Worm (Caenorhabditis elegans) whole organism, L1 larva: Measurements from ENCODE around the gene T25D3.4.

Experiments
- alr-1 ChIP-seq: fragments of 200-800 bp; sonication (Bioruptor generic); optimal IDR thresholded peaks from 2 replicates; lab custom pipeline; 2018; ENCODE audit warnings: borderline replicate concordance, mild to moderate bottlenecking, missing genetic modification characterization, missing compliant biosample characterization
- aly-2 ChIP-seq: fragments of 150-350 bp; optimal IDR thresholded peaks from 2 replicates; lab custom pipeline; 2014; ENCODE audit warnings: missing biosample characterization, missing genetic modification characterization
- blmp-1 ChIP-seq: fragments of 150-350 bp; optimal IDR thresholded peaks from 2 replicates; lab custom pipeline; 2014; ENCODE audit warnings: missing biosample characterization, missing genetic modification characterization
- ceh-63 ChIP-seq: fragments of 200-800 bp; sonication (Bioruptor generic); optimal IDR thresholded peaks from 2 replicates; lab custom pipeline; 2018; ENCODE audit warnings: mild to moderate bottlenecking, missing genetic modification characterization, missing compliant biosample characterization
- ceh-82 ChIP-seq, 3 experiments: fragments of 150-350 bp in 1 of 3; sonication (generic microtip) in 2 of 3; optimal IDR thresholded peaks; 2 replicates each; lab custom pipeline; 2014 to 2017; ENCODE audit warnings: missing biosample characterization in 3 of 3, missing genetic modification characterization in 3 of 3
- ceh-88 ChIP-seq: fragments of 200-800 bp; sonication (Bioruptor generic); IDR thresholded peaks from 2 replicates; pipeline ENCODE4 v1.3.6; 2022; ENCODE audit warnings: missing genetic modification characterization, missing compliant biosample characterization
- efl-1 ChIP-seq, 4 experiments: fragments of 150-350 bp; optimal IDR thresholded peaks in 3 of 4; peaks in 1 of 4; 1 replicate in 1 of 4; 2 replicates in 3 of 4; lab custom pipeline; 2014; ENCODE audit warnings: missing biosample characterization in 2 of 4, missing genetic modification characterization in 2 of 4, missing genetic modification reagents in 2 of 4
- efl-3 ChIP-seq: fragments of 200-800 bp; sonication (Bioruptor generic); optimal IDR thresholded peaks from 2 replicates; lab custom pipeline; 2018; ENCODE audit warnings: mild to moderate bottlenecking, missing genetic modification characterization, missing compliant biosample characterization
- elt-2 ChIP-seq: sonication (generic microtip); optimal IDR thresholded peaks from 2 replicates; lab custom pipeline; 2016; ENCODE audit warnings: missing genetic modification characterization, mild to moderate bottlenecking, inconsistent platforms, missing compliant biosample characterization, missing genetic modification reagents
- elt-3 ChIP-seq, 6 experiments: fragments of 150-350 bp in 1 of 6; sonication (generic microtip); optimal IDR thresholded peaks; 2 replicates each; lab custom pipeline; 2017 to 2018; ENCODE audit warnings: missing biosample characterization in 6 of 6, missing genetic modification characterization in 6 of 6, inconsistent platforms in 1 of 6
- grh-1 ChIP-seq: fragments of 200-800 bp; sonication (Bioruptor generic); IDR thresholded peaks from 2 replicates; pipeline ENCODE4 v1.3.6; 2022; ENCODE audit warnings: missing genetic modification reagents, missing genetic modification characterization, missing compliant biosample characterization
- hlh-17 ChIP-seq: fragments of 200-800 bp; sonication (Bioruptor generic); optimal IDR thresholded peaks from 2 replicates; lab custom pipeline; 2018; ENCODE audit warnings: missing genetic modification characterization, mild to moderate bottlenecking, missing compliant biosample characterization, moderate library complexity, borderline replicate concordance
- hlh-4 ChIP-seq: sonication (generic microtip); optimal IDR thresholded peaks from 2 replicates; lab custom pipeline; 2016; ENCODE audit warnings: mild to moderate bottlenecking, missing genetic modification characterization, missing compliant biosample characterization
- isw-1 ChIP-seq: fragments of 200-800 bp; sonication (Bioruptor generic); IDR thresholded peaks from 2 replicates; pipeline ENCODE4 v1.3.6; 2022; ENCODE audit warnings: missing genetic modification characterization, missing compliant biosample characterization
- lin-13 ChIP-seq: fragments of 150-350 bp; optimal IDR thresholded peaks from 2 replicates; lab custom pipeline; 2014; ENCODE audit warnings: missing biosample characterization, missing genetic modification reagents, missing genetic modification characterization
- lin-14 ChIP-seq: fragments of 200-800 bp; sonication (Bioruptor generic); optimal IDR thresholded peaks from 2 replicates; lab custom pipeline; 2018; ENCODE audit warnings: mild to moderate bottlenecking, missing genetic modification characterization, moderate library complexity, missing compliant biosample characterization
- lin-35 ChIP-seq, 2 experiments: fragments of 150-350 bp; optimal IDR thresholded peaks; 2 replicates each; lab custom pipeline; 2014; ENCODE audit warnings: missing biosample characterization in 2 of 2, missing genetic modification characterization in 2 of 2, missing genetic modification reagents in 2 of 2
- mab-9 ChIP-seq: fragments of 200-800 bp; sonication (Bioruptor generic); IDR thresholded peaks from 2 replicates; pipeline ENCODE4 v1.3.6; 2022; ENCODE audit warnings: missing genetic modification reagents, missing genetic modification characterization, missing compliant biosample characterization
- mdl-1 ChIP-seq, 2 experiments: fragments of 150-350 bp; optimal IDR thresholded peaks; 2 replicates each; lab custom pipeline; 2014 to 2017; ENCODE audit warnings: missing biosample characterization in 2 of 2, missing genetic modification characterization in 2 of 2, inconsistent platforms in 1 of 2
- mep-1 ChIP-seq: fragments of 150-350 bp; optimal IDR thresholded peaks from 2 replicates; lab custom pipeline; 2014; ENCODE audit warnings: missing biosample characterization, missing genetic modification characterization
- nhr-19 ChIP-seq: fragments of 200-800 bp; sonication (Bioruptor generic); conservative IDR thresholded peaks from 2 replicates; pipeline ENCODE4 v1.3.6; 2022; ENCODE audit warnings: missing genetic modification characterization, missing compliant biosample characterization
- nhr-20 ChIP-seq: sonication (generic microtip); optimal IDR thresholded peaks from 2 replicates; lab custom pipeline; 2016; ENCODE audit warnings: mild to moderate bottlenecking, missing genetic modification characterization, missing compliant biosample characterization
- nhr-71 ChIP-seq: sonication (generic microtip); optimal IDR thresholded peaks from 2 replicates; lab custom pipeline; 2016; ENCODE audit warnings: mild to moderate bottlenecking, missing genetic modification characterization, moderate library complexity, missing compliant biosample characterization
- nhr-84 ChIP-seq: sonication (generic microtip); optimal IDR thresholded peaks from 2 replicates; lab custom pipeline; 2017; ENCODE audit warnings: missing biosample characterization, missing genetic modification characterization
- nhr-85 ChIP-seq: sonication (generic microtip); peaks from one replicate; lab custom pipeline; 2016; ENCODE audit warnings: missing genetic modification characterization, inconsistent platforms, missing compliant biosample characterization
- pag-3 ChIP-seq: sonication (generic microtip); optimal IDR thresholded peaks from 2 replicates; lab custom pipeline; 2017; ENCODE audit warnings: missing genetic modification characterization, mild to moderate bottlenecking, missing compliant biosample characterization, antibody characterized with exemption, borderline replicate concordance; ENCODE audit not compliant: insufficient read depth
- pax-3 ChIP-seq: fragments of 200-800 bp; sonication (Bioruptor generic); optimal IDR thresholded peaks from 2 replicates; lab custom pipeline; 2018; ENCODE audit warnings: mild to moderate bottlenecking, missing genetic modification characterization, moderate library complexity, missing compliant biosample characterization
- rnt-1 ChIP-seq: sonication (generic microtip); optimal IDR thresholded peaks from 2 replicates; lab custom pipeline; 2016; ENCODE audit warnings: mild to moderate bottlenecking, missing genetic modification characterization, moderate library complexity, missing compliant biosample characterization
- skn-1 ChIP-seq: fragments of 150-350 bp; optimal IDR thresholded peaks from 2 replicates; lab custom pipeline; 2014; ENCODE audit warnings: missing biosample characterization, missing genetic modification characterization
- snu-23 ChIP-seq: sonication (generic microtip); optimal IDR thresholded peaks from 2 replicates; lab custom pipeline; 2016; ENCODE audit warnings: missing genetic modification characterization, missing compliant biosample characterization
- sup-37 ChIP-seq: fragments of 200-800 bp; sonication (Bioruptor generic); optimal IDR thresholded peaks from 2 replicates; lab custom pipeline; 2018; ENCODE audit warnings: mild to moderate bottlenecking, missing genetic modification characterization, missing compliant biosample characterization
- swsn-7 ChIP-seq: sonication (generic microtip); optimal IDR thresholded peaks from 2 replicates; lab custom pipeline; 2016; ENCODE audit warnings: missing genetic modification characterization, missing compliant biosample characterization
- unc-130 ChIP-seq: fragments of 150-350 bp; optimal IDR thresholded peaks from 2 replicates; lab custom pipeline; 2017; ENCODE audit warnings: missing biosample characterization, missing genetic modification characterization, inconsistent platforms
- zip-4 ChIP-seq: fragments of 200-800 bp; sonication (Bioruptor generic); optimal IDR thresholded peaks from 2 replicates; lab custom pipeline; 2018; ENCODE audit warnings: mild to moderate bottlenecking, missing genetic modification characterization, moderate library complexity, missing compliant biosample characterization

The T25D3.4 gene

ce11 chrII:121121-121520, 25.9 kb upstream of the T25D3.4 start, which contains the start of gene K10B4.3:
TSS of gene K10B4.3 (minus strand) at chrII:121221.
- no peak for TF ChIP-seq mep-1 (tag; lab: Kevin White, UChicago)
- TF ChIP-seq hlh-17 (GFP tag; lab: Kevin White, UChicago): no peak
- no peak for TF ChIP-seq nhr-19
- no peak for TF ChIP-seq unc-130 (tag; lab: Kevin White, UChicago)

DNA sequence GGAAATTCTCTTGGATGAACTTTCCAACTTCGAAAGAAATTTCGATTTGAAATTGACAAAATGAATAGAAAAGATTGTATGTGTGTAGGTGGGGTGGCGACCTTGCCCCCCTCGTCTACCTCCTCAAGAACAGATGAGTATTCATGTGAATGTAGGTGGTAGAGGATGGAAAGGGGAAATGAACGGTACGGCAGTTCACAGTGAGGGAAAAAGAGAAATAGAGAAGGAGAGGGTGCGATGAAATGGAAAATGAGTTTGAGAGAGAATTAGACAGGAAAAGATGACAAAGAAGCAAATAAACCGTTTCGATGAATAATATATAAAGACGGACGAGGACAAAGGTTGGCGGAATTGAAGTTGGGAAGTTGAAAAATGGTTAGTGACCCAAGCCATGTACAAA, 25.0 kb upstream of the T25D3.4 start:
- TF ChIP-seq elt-2 (tag; lab: Kevin White, UChicago) (no peak), zip-4 (GFP tag; lab: Kevin White, UChicago) (no peak), isw-1 (GFP tag; lab: Robert Waterston, UW) (no peak), swsn-7 (tag; lab: Kevin White, UChicago) (peak; percentile 1), nhr-85 (tag; lab: Kevin White, UChicago) (peak; percentile 89), lin-14 (GFP tag; lab: Kevin White, UChicago) (peak; percentile 89), rnt-1 (tag; lab: Kevin White, UChicago) (no peak), skn-1 (peak; percentile 75), ceh-82 (tag; optimal IDR thresholded peaks at IDR 0.05; lab: Kevin White, UChicago) (no peak), nhr-84 (tag; lab: Kevin White, UChicago) (no peak), ceh-63 (GFP tag; lab: Kevin White, UChicago) (no peak), efl-1 (optimal IDR thresholded peaks at IDR 0.05; lab: Kevin White, UChicago) (peak; percentile 29 to 32), efl-1 (GFP tag; optimal IDR thresholded peaks at IDR 0.05 in 1 of 2; lab: Kevin White, UChicago) (peak in 1 of 2 experiments; percentile 75), snu-23 (GFP tag; lab: Kevin White, UChicago) (peak; percentile 52), blmp-1 (peak; percentile 83), aly-2 (no peak), lin-35 (GFP tag; optimal IDR thresholded peaks at IDR 0.05; lab: Kevin White, UChicago) (peak; percentile 1 to 53), nhr-71 (tag; lab: Kevin White, UChicago) (peak; percentile 29), ceh-88 (GFP tag; lab: Robert Waterston, UW) (no peak), nhr-20 (tag; lab: Kevin White, UChicago) (peak; percentile 43)

DNA sequence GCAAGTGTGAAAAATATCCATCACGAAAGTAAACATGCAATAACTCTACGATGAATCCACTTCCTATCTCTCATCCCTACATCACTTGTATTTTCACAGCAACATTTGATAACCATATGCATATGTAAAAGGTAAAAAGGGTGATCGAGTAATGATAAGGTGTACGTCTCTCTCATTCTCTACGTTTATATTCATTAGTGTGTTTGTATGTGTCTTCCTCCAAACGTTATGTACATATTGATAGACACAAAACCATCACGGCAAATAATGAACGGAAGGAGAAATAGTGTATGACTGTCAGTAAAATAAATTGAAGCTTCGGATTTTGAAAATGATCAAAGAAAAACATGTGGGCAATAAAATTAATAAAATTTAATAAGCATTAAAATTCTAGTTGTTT, 24.5 kb upstream of the T25D3.4 start:
- no peak for TF ChIP-seq nhr-71 (tag; lab: Kevin White, UChicago)
- TF ChIP-seq sup-37: no peak

DNA sequence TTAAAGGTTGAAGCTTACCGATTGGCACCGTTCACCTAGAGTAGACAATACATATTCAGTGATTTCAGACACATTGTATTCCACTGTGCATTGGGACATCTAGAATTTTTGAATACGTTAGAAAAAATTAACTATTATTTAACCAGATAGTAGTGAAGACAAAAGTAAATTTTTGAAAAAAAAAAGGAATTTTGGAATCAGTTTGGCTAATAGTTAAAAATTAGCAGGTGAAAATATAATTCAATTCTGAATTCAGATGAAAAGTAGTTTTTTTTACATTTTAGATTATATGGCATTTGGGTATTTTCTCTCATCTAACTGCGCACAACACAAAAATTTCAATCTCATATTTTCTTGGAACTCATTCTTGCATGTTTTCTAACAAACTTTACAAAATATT, 22.1 kb upstream of the T25D3.4 start, which contains the start of gene nmur-2:
nmur-2 (minus strand) TSS at position 101 of the 400 bp plus-strand sequence.
- TF ChIP-seq hlh-4 (tag; lab: Kevin White, UChicago) (peak; percentile 0), lin-13 (no peak)

DNA sequence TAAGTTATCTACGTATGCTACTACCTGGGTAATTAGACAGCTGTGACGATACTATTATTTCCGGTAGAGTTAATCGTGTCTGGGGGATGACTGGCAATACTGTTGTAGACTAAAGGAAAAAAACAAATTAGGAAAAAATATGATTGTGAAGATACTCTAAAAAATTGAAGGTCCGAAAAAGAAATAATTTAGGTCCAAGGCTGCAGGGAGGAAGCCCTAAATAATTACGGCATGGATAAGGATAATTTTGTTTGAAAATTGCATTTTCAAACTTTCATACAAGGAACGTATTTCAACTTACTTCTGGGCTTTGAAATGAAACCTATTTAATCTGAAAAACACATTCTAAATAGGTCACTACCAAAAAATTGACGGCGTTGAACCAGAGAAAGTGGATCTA, 18.1 kb upstream of the T25D3.4 start, which contains the start of gene srd-3:
srd-3 (minus strand) TSS at position 101 of the 400 bp plus-strand sequence.
- TF ChIP-seq snu-23 (GFP tag; lab: Kevin White, UChicago) (no peak), rnt-1 (tag; lab: Kevin White, UChicago) (no peak), swsn-7 (tag; lab: Kevin White, UChicago) (no peak), mep-1 (tag; lab: Kevin White, UChicago) (no peak), mdl-1 (tag; optimal IDR thresholded peaks at IDR 0.05; lab: Kevin White, UChicago) (no peak), alr-1 (tag; lab: Kevin White, UChicago) (no peak), nhr-19 (no peak), elt-3 (tag; optimal IDR thresholded peaks at IDR 0.05; lab: Kevin White, UChicago) (no peak), efl-3 (no peak), hlh-4 (tag; lab: Kevin White, UChicago) (no peak), pag-3 (tag; lab: Kevin White, UChicago) (no peak), pax-3 (no peak), grh-1 (no peak), hlh-17 (GFP tag; lab: Kevin White, UChicago) (no peak), mab-9 (GFP tag; lab: Robert Waterston, UW) (no peak)
